Fruit fly (Drosophila melanogaster): Measurements from ENCODE around the gene Pex11c.
A peak's percentile ranks its signal among the peaks of the same experiment; 100 is the strongest.

Gene Pex11c

dm6 chr3R:23211745-23212254, 46.4 kb upstream of the Pex11c start:
- TF ChIP-seq woc (GFP tag; optimal IDR thresholded peaks at IDR 0.05), result peak; percentile 43
- no peak for TF ChIP-seq lola (GFP tag; optimal IDR thresholded peaks at IDR 0.05)
- no peak for TF ChIP-seq Hr83 (GFP tag; optimal IDR thresholded peaks at IDR 0.05; ENCODE audit: poor library complexity, severe bottlenecking)
- no peak for TF ChIP-seq OdsH (GFP tag; optimal IDR thresholded peaks at IDR 0.05)
- TF ChIP-seq Sp1 (GFP tag; optimal IDR thresholded peaks at IDR 0.05), result peak; percentile 45
- TF ChIP-seq Myc (optimal IDR thresholded peaks at IDR 0.05), result no peak
- TF ChIP-seq Mio (GFP tag; optimal IDR thresholded peaks at IDR 0.05), result no peak
- TF ChIP-seq sv (GFP tag; optimal IDR thresholded peaks at IDR 0.05), result peak; percentile 22
- no peak for TF ChIP-seq Hnf4 (GFP tag; optimal IDR thresholded peaks at IDR 0.05)
- no peak for TF ChIP-seq Dif (GFP tag; optimal IDR thresholded peaks at IDR 0.05; ENCODE audit: partially characterized antibody)
- no peak for TF ChIP-seq CG32264 (GFP tag; optimal IDR thresholded peaks at IDR 0.05)
- no peak for TF ChIP-seq dmrt93B (GFP tag; optimal IDR thresholded peaks at IDR 0.05)
- TF ChIP-seq psq (GFP tag; optimal IDR thresholded peaks at IDR 0.05), result peak; percentile 30
- no peak for TF ChIP-seq Vsx2 (GFP tag; optimal IDR thresholded peaks at IDR 0.05; ENCODE audit: partially characterized antibody)
- TF ChIP-seq fru (GFP tag; optimal IDR thresholded peaks at IDR 0.05), result peak; percentile 62
- TF ChIP-seq dsf (GFP tag; optimal IDR thresholded peaks at IDR 0.05; ENCODE audit: borderline replicate concordance), result no peak
- no peak for TF ChIP-seq Abd-B (GFP tag; optimal IDR thresholded peaks at IDR 0.05)
- TF ChIP-seq jim (GFP tag; optimal IDR thresholded peaks at IDR 0.05), result no peak
- TF ChIP-seq Rel (GFP tag; optimal IDR thresholded peaks at IDR 0.05), result no peak
- TF ChIP-seq Rel (tag; optimal IDR thresholded peaks at IDR 0.05), result no peak
- TF ChIP-seq foxo (GFP tag; optimal IDR thresholded peaks at IDR 0.05), result peak in 1 of 2 experiments; percentile 63
- peak; percentile 32 for TF ChIP-seq ey (GFP tag; optimal IDR thresholded peaks at IDR 0.05)
- TF ChIP-seq Jra (GFP tag; optimal IDR thresholded peaks at IDR 0.05), result no peak
- no peak for TF ChIP-seq br (GFP tag; optimal IDR thresholded peaks at IDR 0.05)
- TF ChIP-seq sage (GFP tag; optimal IDR thresholded peaks at IDR 0.05), result no peak
- TF ChIP-seq HLH106 (tag; optimal IDR thresholded peaks at IDR 0.05), result peak; percentile 24
- TF ChIP-seq usp (GFP tag; optimal IDR thresholded peaks at IDR 0.05), result no peak
- peak; percentile 16 for TF ChIP-seq rgr (GFP tag; optimal IDR thresholded peaks at IDR 0.05)
- TF ChIP-seq pan (optimal IDR thresholded peaks at IDR 0.05), result no peak
- TF ChIP-seq dl (GFP tag; optimal IDR thresholded peaks at IDR 0.05; ENCODE audit: insufficient read depth in 1 of 2, partially characterized antibody in 2 of 2), result no peak
- TF ChIP-seq Hr78 (GFP tag; optimal IDR thresholded peaks at IDR 0.05), result no peak
- no peak for TF ChIP-seq CrebA (GFP tag; optimal IDR thresholded peaks at IDR 0.05; ENCODE audit: borderline replicate concordance)
- no peak for TF ChIP-seq Dfd (GFP tag; optimal IDR thresholded peaks at IDR 0.05)
- no peak for TF ChIP-seq GATAd (GFP tag; optimal IDR thresholded peaks at IDR 0.05)
- no peak for TF ChIP-seq CG9705 (GFP tag; optimal IDR thresholded peaks at IDR 0.05)
- TF ChIP-seq h (GFP tag; optimal IDR thresholded peaks at IDR 0.05), result peak; percentile 34
- no peak for TF ChIP-seq tai (GFP tag; optimal IDR thresholded peaks at IDR 0.05)
- TF ChIP-seq N (GFP tag; optimal IDR thresholded peaks at IDR 0.05), result no peak
- TF ChIP-seq brk (GFP tag; optimal IDR thresholded peaks at IDR 0.05), result no peak

- TF ChIP-seq Hr83 (GFP tag; optimal IDR thresholded peaks at IDR 0.05; ENCODE audit: poor library complexity, severe bottlenecking) (no peak), Dif (GFP tag; optimal IDR thresholded peaks at IDR 0.05; ENCODE audit: partially characterized antibody) (no peak), h (GFP tag; optimal IDR thresholded peaks at IDR 0.05) (no peak), Dfd (GFP tag; optimal IDR thresholded peaks at IDR 0.05) (no peak), dl (GFP tag; optimal IDR thresholded peaks at IDR 0.05; ENCODE audit: insufficient read depth in 1 of 2, partially characterized antibody in 2 of 2) (no peak), CG9705 (GFP tag; optimal IDR thresholded peaks at IDR 0.05) (no peak)
Observed at dm6 chr3R:23212764-23213163, 45.4 kb upstream of the Pex11c start.

Data from whole organism, wandering third instar larva.